Worm (Caenorhabditis elegans) whole organism, L2 larva: ENCODE measurements around the gene rps-4.

Experiments used
- nhr-12 ChIP-seq: fragments of 150-350 bp; optimal IDR thresholded peaks from 2 replicates; lab custom pipeline; 2014; ENCODE audit warnings: missing biosample characterization, missing genetic modification characterization
- unc-39 ChIP-seq: fragments of 150-350 bp; optimal IDR thresholded peaks from 2 replicates; lab custom pipeline; 2014; ENCODE audit warnings: missing biosample characterization, missing genetic modification characterization

ce11 chrIV:7047762-7048178 lies 36.7 kb downstream of the rps-4 start:
- TF ChIP-seq nhr-12 (tag; lab: Kevin White, UChicago) (no peak), unc-39 (tag; lab: Kevin White, UChicago) (no peak)
